Worm (Caenorhabditis elegans): ENCODE measurements around the gene srx-110.

srx-110 gene

ce11 chrII:3709255-3709654 is at the start of gene srx-110:
TSS of gene srx-110 (plus strand) at chrII:3709555.
- TF ChIP-seq lag-1 (GFP tag; IDR thresholded peaks at IDR 0.05), result no peak
- TF ChIP-seq B0261.1 (tag; optimal IDR thresholded peaks at IDR 0.05), result no peak
- no peak for TF ChIP-seq somi-1 (GFP tag; optimal IDR thresholded peaks at IDR 0.05)

ce11 chrII:3659776-3660175 is 49.6 kb upstream of the srx-110 start, which contains the start of gene F19B10.4:
TSS of gene F19B10.4 (plus strand) at chrII:3660076.
- TF ChIP-seq ceh-91 (GFP tag; IDR thresholded peaks at IDR 0.05), result no peak
- no peak for TF ChIP-seq Y53F4B.3 (GFP tag; IDR thresholded peaks at IDR 0.05)
- no peak for TF ChIP-seq chd-7 (tag; optimal IDR thresholded peaks at IDR 0.05)
- TF ChIP-seq ZK185.1 (tag; optimal IDR thresholded peaks at IDR 0.05; ENCODE audit: poor library complexity, severe bottlenecking), result no peak
- TF ChIP-seq ets-4 (GFP tag; optimal IDR thresholded peaks at IDR 0.05), result no peak
- no peak for TF ChIP-seq aptf-3 (GFP tag; IDR thresholded peaks at IDR 0.05)
- TF ChIP-seq tbx-9 (tag; optimal IDR thresholded peaks at IDR 0.05; ENCODE audit: borderline replicate concordance), result no peak

- TF ChIP-seq attf-3 (GFP tag; conservative IDR thresholded peaks at IDR 0.05) (no peak), ztf-25 (GFP tag; IDR thresholded peaks at IDR 0.05) (no peak), lin-26 (GFP tag; IDR thresholded peaks at IDR 0.05) (no peak), F23B12.7 (tag; optimal IDR thresholded peaks at IDR 0.05; ENCODE audit: insufficient read depth) (no peak), B0035.1 (tag; optimal IDR thresholded peaks at IDR 0.05) (no peak), F57C9.4 (tag; optimal IDR thresholded peaks at IDR 0.05) (no peak), pha-4 (tag; optimal IDR thresholded peaks at IDR 0.05) (no peak), dox-1 (GFP tag; IDR thresholded peaks at IDR 0.05) (0 out of 2 replicates have a peak, but pooled peaks have one; percentile 28), bed-2 (GFP tag; IDR thresholded peaks at IDR 0.05) (no peak), cebp-1 (GFP tag; IDR thresholded peaks at IDR 0.05) (peak; percentile 72), cebp-1 (tag; optimal IDR thresholded peaks at IDR 0.05) (peak; percentile 90), dpl-1 (GFP tag; optimal IDR thresholded peaks at IDR 0.05) (no peak), K12H6.12 (tag; optimal IDR thresholded peaks at IDR 0.05) (no peak), nhr-80 (tag; optimal IDR thresholded peaks at IDR 0.05) (peak; percentile 48), attf-5 (GFP tag; optimal IDR thresholded peaks at IDR 0.05) (peak; percentile 55), mxl-1 (tag; optimal IDR thresholded peaks at IDR 0.05) (no peak), ztf-26 (tag; optimal IDR thresholded peaks at IDR 0.05) (no peak), B0261.1 (tag; optimal IDR thresholded peaks at IDR 0.05) (no peak)
Observed at ce11 chrII:3661932-3662331, 47.4 kb upstream of the srx-110 start, which contains the start of gene F19B10.13. TSS of gene F19B10.13 (plus strand) at chrII:3662274.

- TF ChIP-seq ceh-100 (GFP tag; IDR thresholded peaks at IDR 0.05) (no peak), F22D6.2 (tag; optimal IDR thresholded peaks at IDR 0.05) (no peak)
Observed at ce11 chrII:3663796-3664195, 45.6 kb upstream of the srx-110 start, which contains the start of gene F19B10.6. TSS of gene F19B10.6 (minus strand) at chrII:3663896.

ce11 chrII:3664470-3664869 is 44.9 kb upstream of the srx-110 start, which contains the start of gene F19B10.3:
TSS of gene F19B10.3 (plus strand) at chrII:3664770.
- no peak for TF ChIP-seq Y56A3A.18 (GFP tag; IDR thresholded peaks at IDR 0.05)
- TF ChIP-seq nhr-120 (GFP tag; IDR thresholded peaks at IDR 0.05), result no peak
- no peak for TF ChIP-seq Y53G8AR.9 (GFP tag; conservative IDR thresholded peaks at IDR 0.05)
- TF ChIP-seq Y53F4B.3 (GFP tag; IDR thresholded peaks at IDR 0.05), result no peak
- no peak for TF ChIP-seq fkh-3 (tag; optimal IDR thresholded peaks at IDR 0.05)
- no peak for TF ChIP-seq ztf-18 (tag; optimal IDR thresholded peaks at IDR 0.05)
- TF ChIP-seq snpc-1.1 (tag; optimal IDR thresholded peaks at IDR 0.05; ENCODE audit: insufficient read depth), result no peak
- no peak for TF ChIP-seq tbp1 (GFP tag; optimal IDR thresholded peaks at IDR 0.05)
- TF ChIP-seq ztf-3 (GFP tag; optimal IDR thresholded peaks at IDR 0.05), result no peak
- TF ChIP-seq attf-5 (GFP tag; optimal IDR thresholded peaks at IDR 0.05), result no peak
- TF ChIP-seq ekl-4 (GFP tag; IDR thresholded peaks at IDR 0.05), result no peak
- no peak for TF ChIP-seq nhr-27 (tag; optimal IDR thresholded peaks at IDR 0.05)
- TF ChIP-seq lin-40 (tag; optimal IDR thresholded peaks at IDR 0.05), result no peak
